Fruit fly (Drosophila melanogaster): ENCODE results near the gene CG44098.

The CG44098 gene

DNA sequence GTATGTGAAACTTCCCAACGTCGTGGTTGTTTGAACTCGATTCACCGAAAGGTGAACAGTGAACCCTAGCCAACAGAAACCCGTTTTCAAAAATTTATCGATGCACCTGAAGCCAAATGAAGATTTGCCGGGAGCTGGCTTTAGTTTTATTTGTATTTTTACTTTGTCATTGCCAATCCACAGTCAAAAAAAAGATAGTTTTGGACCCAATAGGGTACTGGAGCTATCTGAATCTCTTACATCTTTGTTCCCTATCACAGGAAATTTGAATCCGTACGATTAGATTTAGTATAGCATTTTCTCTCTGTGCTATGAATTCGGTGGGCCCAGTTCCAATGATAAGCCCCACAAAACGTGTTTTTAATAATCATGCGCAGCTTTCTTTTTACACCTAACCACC, 42.0 kb downstream of the CG44098 start (continued):
- TF ChIP-seq sens (GFP tag) (peak; percentile 73), ERR (GFP tag; optimal IDR thresholded peaks at IDR 0.05) (no peak), Ets65A (GFP tag) (peak; percentile 1), Hr51 (GFP tag; optimal IDR thresholded peaks at IDR 0.05) (no peak), tup (GFP tag; optimal IDR thresholded peaks at IDR 0.05) (no peak), abd-A (tag; optimal IDR thresholded peaks at IDR 0.05) (no peak), ATbp (GFP tag; optimal IDR thresholded peaks at IDR 0.05) (peak; percentile 44), CG18262 (tag; optimal IDR thresholded peaks at IDR 0.05) (peak; percentile 43), Sry-δ (GFP tag; optimal IDR thresholded peaks at IDR 0.05) (no peak), CG17359 (tag; optimal IDR thresholded peaks at IDR 0.05) (peak; percentile 41), ind (GFP tag; optimal IDR thresholded peaks at IDR 0.05) (no peak), bsh (GFP tag; optimal IDR thresholded peaks at IDR 0.05) (peak in 1 of 2 experiments; percentile 21), pita (GFP tag; optimal IDR thresholded peaks at IDR 0.05) (no peak), gsb-n (tag; optimal IDR thresholded peaks at IDR 0.05) (peak; percentile 27), oc (tag; optimal IDR thresholded peaks at IDR 0.05) (peak; percentile 41), kni (GFP tag; optimal IDR thresholded peaks at IDR 0.05) (peak; percentile 67), Stat92E (GFP tag; optimal IDR thresholded peaks at IDR 0.05) (no peak), CG9817 (tag; optimal IDR thresholded peaks at IDR 0.05) (no peak), CG30020 (tag; optimal IDR thresholded peaks at IDR 0.05) (no peak), Hmr (GFP tag; optimal IDR thresholded peaks at IDR 0.05) (no peak), CG2712 (tag; optimal IDR thresholded peaks at IDR 0.05) (peak; percentile 41), Xrp1 (GFP tag; IDR thresholded peaks at IDR 0.05) (peak; percentile 37; the same call in 1 of the 2 replicates), CG16813 (GFP tag; IDR thresholded peaks at IDR 0.05; ENCODE audit: partially characterized antibody) (no peak), CG2120 (GFP tag; optimal IDR thresholded peaks at IDR 0.05) (no peak), dmrt99B (tag; optimal IDR thresholded peaks at IDR 0.05) (peak; percentile 42), gem (tag; optimal IDR thresholded peaks at IDR 0.05) (peak; percentile 45), CG2678 (tag; optimal IDR thresholded peaks at IDR 0.05) (peak; percentile 11), prd (optimal IDR thresholded peaks at IDR 0.05) (no peak), prd (GFP tag; IDR thresholded peaks at IDR 0.05) (peak; percentile 10; the same call in 1 of the 3 replicates), CG15269 (tag; optimal IDR thresholded peaks at IDR 0.05) (no peak), CG31441 (GFP tag; IDR thresholded peaks at IDR 0.05) (0 out of 2 replicates have a peak, but pooled peaks have one; percentile 29), caup (GFP tag; optimal IDR thresholded peaks at IDR 0.05; ENCODE audit: severe bottlenecking) (no peak), lola (GFP tag; optimal IDR thresholded peaks at IDR 0.05) (no peak)

DNA sequence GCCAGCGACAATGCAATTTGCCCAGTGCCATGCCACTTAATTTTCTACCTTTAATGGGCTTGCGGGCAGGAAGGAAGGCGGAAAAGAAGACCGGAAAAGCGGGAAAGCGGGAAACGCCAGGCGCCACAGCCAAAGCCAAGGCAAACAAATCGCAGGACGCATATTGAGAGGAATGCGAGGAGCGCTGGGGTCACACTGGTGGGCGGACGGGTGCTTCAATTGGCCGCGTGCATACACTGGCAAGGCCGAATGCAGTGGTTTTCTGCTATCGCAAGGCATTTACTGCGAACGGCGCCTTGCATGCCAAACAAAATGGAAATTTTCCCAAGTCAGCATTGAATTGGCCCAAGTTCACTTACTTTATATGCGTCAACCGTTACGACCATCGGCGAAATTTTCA, 44.5 kb downstream of the CG44098 start:
- TF ChIP-seq sd (tag; optimal IDR thresholded peaks at IDR 0.05) (no peak), tup (GFP tag; optimal IDR thresholded peaks at IDR 0.05) (no peak), HHEX (GFP tag; optimal IDR thresholded peaks at IDR 0.05) (no peak), pita (GFP tag; optimal IDR thresholded peaks at IDR 0.05) (no peak), gem (tag; optimal IDR thresholded peaks at IDR 0.05) (no peak), wor (GFP tag; IDR thresholded peaks at IDR 0.05) (no peak), vnd (GFP tag; IDR thresholded peaks at IDR 0.05; ENCODE audit: partially characterized antibody) (0 out of 3 replicates have a peak, but pooled peaks have one; percentile 28), mirr (GFP tag; optimal IDR thresholded peaks at IDR 0.05) (no peak), Mad (GFP tag; optimal IDR thresholded peaks at IDR 0.05) (no peak), sens (GFP tag) (no peak), jigr1 (GFP tag; IDR thresholded peaks at IDR 0.05) (0 out of 3 replicates have a peak, but pooled peaks have one; percentile 23), inv (GFP tag; IDR thresholded peaks at IDR 0.05; ENCODE audit: partially characterized antibody) (no peak), CG12299 (tag; optimal IDR thresholded peaks at IDR 0.05) (no peak), D19A (tag; optimal IDR thresholded peaks at IDR 0.05) (no peak), CG14965 (GFP tag; optimal IDR thresholded peaks at IDR 0.05; ENCODE audit: borderline replicate concordance) (no peak), CG1603 (tag; optimal IDR thresholded peaks at IDR 0.05) (no peak), cwo (GFP tag; optimal IDR thresholded peaks at IDR 0.05) (no peak), dan (GFP tag; IDR thresholded peaks at IDR 0.05) (no peak), E2f1 (GFP tag; IDR thresholded peaks at IDR 0.05) (no peak), tna (GFP tag; IDR thresholded peaks at IDR 0.05; ENCODE audit: partially characterized antibody) (no peak), PHDP (tag; optimal IDR thresholded peaks at IDR 0.05) (no peak)
